Worm (Caenorhabditis elegans): ENCODE results near the gene dct-16.

DNA sequence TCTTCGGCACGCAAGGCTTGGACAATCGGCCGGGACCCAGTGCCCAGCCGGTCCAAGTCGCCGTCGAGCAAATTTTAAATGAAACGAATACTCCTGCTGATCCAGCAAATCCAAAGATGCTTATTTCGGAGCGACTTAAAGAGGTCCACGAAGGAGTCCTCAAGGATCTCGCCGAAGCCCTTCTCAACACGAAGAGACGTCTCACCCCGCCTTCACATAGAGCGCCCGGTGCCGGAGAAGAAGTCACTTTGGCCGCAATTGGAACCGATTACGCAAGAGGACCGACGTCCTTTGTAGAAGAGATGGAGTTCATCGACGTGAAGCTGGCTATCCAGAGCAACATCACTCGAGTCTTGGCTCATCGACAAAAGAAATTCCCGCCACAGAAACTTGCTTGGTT lies 10.6 kb upstream of the dct-16 start:
- TF ChIP-seq elt-3 (tag; optimal IDR thresholded peaks at IDR 0.05) (no peak), lsy-2 (tag; optimal IDR thresholded peaks at IDR 0.05) (no peak), nhr-28 (tag; optimal IDR thresholded peaks at IDR 0.05) (no peak), blmp-1 (tag; optimal IDR thresholded peaks at IDR 0.05) (no peak), ztf-11 (tag; optimal IDR thresholded peaks at IDR 0.05) (no peak), lin-13 (tag; optimal IDR thresholded peaks at IDR 0.05) (no peak), ceh-83 (GFP tag; optimal IDR thresholded peaks at IDR 0.05) (no peak), sptf-1 (tag; optimal IDR thresholded peaks at IDR 0.05) (no peak), nhr-237 (tag; optimal IDR thresholded peaks at IDR 0.05) (no peak)

Measured in whole organism, mixed stage, embryonic.